Worm (Caenorhabditis elegans): ENCODE data around the gene F02C9.2.

The F02C9.2 gene

ce11 chrV:3185855-3186254 is 52.4 kb downstream of the F02C9.2 start:
- TF ChIP-seq ceh-28 (tag; optimal IDR thresholded peaks at IDR 0.05) (no peak), ctbp-1 (GFP tag; IDR thresholded peaks at IDR 0.05) (no peak), lin-15B (tag; optimal IDR thresholded peaks at IDR 0.05) (no peak), set-16 (GFP tag; IDR thresholded peaks at IDR 0.05) (peak; percentile 71), pha-4 (GFP tag; IDR thresholded peaks at IDR 0.05) (peak; percentile 31; the same call in 1 of the 2 replicates), pha-4 (tag; optimal IDR thresholded peaks at IDR 0.05) (no peak)
